Worm (Caenorhabditis elegans): ENCODE measurements around the gene tsr-2.

Gene tsr-2

ce11 chrIV:16657488-16657982 is 1.1 kb downstream of the tsr-2 start:
- TF ChIP-seq peb-1 (tag; optimal IDR thresholded peaks at IDR 0.05) (no peak), snpc-4 (tag; optimal IDR thresholded peaks at IDR 0.05) (no peak), sma-9 (GFP tag; optimal IDR thresholded peaks at IDR 0.05) (no peak), sma-9 (tag; optimal IDR thresholded peaks at IDR 0.05) (no peak), R02D3.7 (tag; optimal IDR thresholded peaks at IDR 0.05) (no peak), C34F6.9 (tag; optimal IDR thresholded peaks at IDR 0.05) (no peak), nhr-129 (tag; optimal IDR thresholded peaks at IDR 0.05) (no peak), mab-5 (tag; optimal IDR thresholded peaks at IDR 0.05) (no peak), nhr-77 (tag; optimal IDR thresholded peaks at IDR 0.05) (no peak), blmp-1 (tag; optimal IDR thresholded peaks at IDR 0.05; ENCODE audit: insufficient read depth) (no peak), unc-39 (tag; optimal IDR thresholded peaks at IDR 0.05) (no peak), nhr-23 (tag; optimal IDR thresholded peaks at IDR 0.05) (no peak), ztf-4 (tag; optimal IDR thresholded peaks at IDR 0.05) (no peak), skn-1 (tag; optimal IDR thresholded peaks at IDR 0.05) (no peak), egl-27 (tag; optimal IDR thresholded peaks at IDR 0.05) (no peak), crh-2 (tag; optimal IDR thresholded peaks at IDR 0.05) (no peak)

- TF ChIP-seq egl-27 (tag; optimal IDR thresholded peaks at IDR 0.05), result no peak
- peak in 1 of 2 experiments; percentile 43 for TF ChIP-seq lsy-2 (tag; optimal IDR thresholded peaks at IDR 0.05)
- peak; percentile 10 for TF ChIP-seq sma-9 (GFP tag; optimal IDR thresholded peaks at IDR 0.05)
- no peak for TF ChIP-seq sma-9 (tag; optimal IDR thresholded peaks at IDR 0.05)
- TF ChIP-seq nhr-21 (tag; optimal IDR thresholded peaks at IDR 0.05), result peak; percentile 17
- TF ChIP-seq blmp-1 (tag; optimal IDR thresholded peaks at IDR 0.05; ENCODE audit: insufficient read depth), result no peak
- no peak for TF ChIP-seq unc-39 (tag; optimal IDR thresholded peaks at IDR 0.05)
- TF ChIP-seq nhr-11 (tag; optimal IDR thresholded peaks at IDR 0.05), result no peak
- TF ChIP-seq C34F6.9 (tag; optimal IDR thresholded peaks at IDR 0.05), result peak; percentile 54
- no peak for TF ChIP-seq unc-55 (GFP tag; optimal IDR thresholded peaks at IDR 0.05)
- no peak for TF ChIP-seq aly-2 (tag; optimal IDR thresholded peaks at IDR 0.05)
- TF ChIP-seq crh-2 (tag; optimal IDR thresholded peaks at IDR 0.05), result peak; percentile 31
- no peak for TF ChIP-seq nhr-77 (tag; optimal IDR thresholded peaks at IDR 0.05)
- no peak for TF ChIP-seq nhr-23 (tag; optimal IDR thresholded peaks at IDR 0.05)
- no peak for TF ChIP-seq ztf-4 (tag; optimal IDR thresholded peaks at IDR 0.05)
- no peak for TF ChIP-seq R02D3.7 (tag; optimal IDR thresholded peaks at IDR 0.05)
- TF ChIP-seq dmd-4 (tag; optimal IDR thresholded peaks at IDR 0.05), result no peak
- TF ChIP-seq lin-11 (tag; optimal IDR thresholded peaks at IDR 0.05), result peak; percentile 53
- TF ChIP-seq F13H6.1 (tag; optimal IDR thresholded peaks at IDR 0.05), result no peak
- no peak for TF ChIP-seq nhr-237 (tag; optimal IDR thresholded peaks at IDR 0.05)
- TF ChIP-seq sem-4 (tag; optimal IDR thresholded peaks at IDR 0.05), result no peak
- TF ChIP-seq zag-1 (tag; optimal IDR thresholded peaks at IDR 0.05), result no peak
- no peak for TF ChIP-seq snpc-4 (tag; optimal IDR thresholded peaks at IDR 0.05)
- no peak for TF ChIP-seq Y55F3AM.14 (GFP tag; optimal IDR thresholded peaks at IDR 0.05)
- TF ChIP-seq ama-1 (optimal IDR thresholded peaks at IDR 0.05), result no peak
Measured at ce11 chrIV:16658731-16659130, 2.3 kb downstream of the tsr-2 start.

DNA sequence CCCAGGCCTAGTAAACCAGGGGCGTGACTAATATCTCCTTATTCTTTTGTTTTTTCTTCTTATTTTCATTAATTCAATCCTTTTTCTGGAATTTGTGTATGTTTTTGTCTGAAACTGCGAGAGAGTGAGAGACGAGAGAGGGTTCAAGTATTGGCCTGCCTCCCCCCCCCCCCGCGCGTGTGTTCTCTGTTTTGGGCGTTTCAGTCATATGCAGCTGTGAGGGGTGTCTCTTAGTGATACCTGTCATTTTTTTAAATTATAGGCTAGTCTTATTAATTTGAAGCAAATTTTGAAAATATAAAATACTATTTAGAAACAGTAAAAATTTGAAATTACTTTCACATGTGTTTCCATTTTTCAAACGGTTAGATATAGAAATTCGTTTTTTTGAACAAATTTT is 3.1 kb downstream of the tsr-2 start:
- no peak for TF ChIP-seq lsy-2 (tag; optimal IDR thresholded peaks at IDR 0.05)
- TF ChIP-seq nhr-129 (tag; optimal IDR thresholded peaks at IDR 0.05), result no peak
- TF ChIP-seq snpc-4 (tag; optimal IDR thresholded peaks at IDR 0.05), result no peak
- no peak for TF ChIP-seq skn-1 (tag; optimal IDR thresholded peaks at IDR 0.05)
- TF ChIP-seq zag-1 (tag; optimal IDR thresholded peaks at IDR 0.05), result no peak
- no peak for TF ChIP-seq sem-4 (tag; optimal IDR thresholded peaks at IDR 0.05)
- TF ChIP-seq aly-2 (tag; optimal IDR thresholded peaks at IDR 0.05), result no peak
- no peak for TF ChIP-seq nhr-25 (tag; optimal IDR thresholded peaks at IDR 0.05)
- no peak for TF ChIP-seq mbf-1 (tag; optimal IDR thresholded peaks at IDR 0.05)
- no peak for TF ChIP-seq ceh-82 (tag; optimal IDR thresholded peaks at IDR 0.05)
- TF ChIP-seq unc-39 (tag; optimal IDR thresholded peaks at IDR 0.05), result no peak

DNA sequence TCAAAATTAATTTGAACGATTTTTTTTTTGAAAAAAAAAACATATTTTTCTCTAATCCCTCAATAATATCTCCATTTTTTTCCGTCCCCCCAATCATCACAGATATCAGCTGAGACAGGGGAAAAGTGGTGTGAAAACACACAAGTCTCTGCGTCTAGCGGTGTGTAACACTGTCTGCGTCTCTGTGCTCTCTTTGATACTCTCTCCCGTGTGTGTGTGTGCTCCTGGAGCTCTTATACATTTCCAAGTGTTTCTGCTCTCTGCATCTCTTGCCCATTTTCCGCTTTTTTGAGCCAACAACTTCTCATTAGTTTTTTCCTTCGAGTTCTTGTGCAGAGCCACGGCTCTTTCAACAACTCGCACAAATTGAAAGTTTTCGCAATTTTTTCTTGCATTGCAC is 7.2 kb downstream of the tsr-2 start:
- TF ChIP-seq nhr-11 (tag; optimal IDR thresholded peaks at IDR 0.05) (no peak), dmd-4 (tag; optimal IDR thresholded peaks at IDR 0.05) (no peak), ceh-16 (tag; optimal IDR thresholded peaks at IDR 0.05) (no peak), ztf-11 (tag; optimal IDR thresholded peaks at IDR 0.05) (no peak), nhr-6 (tag; optimal IDR thresholded peaks at IDR 0.05) (peak; percentile 20), aly-2 (tag; optimal IDR thresholded peaks at IDR 0.05) (no peak), gmeb-1 (tag; optimal IDR thresholded peaks at IDR 0.05) (no peak), nhr-12 (tag; optimal IDR thresholded peaks at IDR 0.05) (no peak), nhr-129 (tag; optimal IDR thresholded peaks at IDR 0.05) (peak; percentile 86), ama-1 (optimal IDR thresholded peaks at IDR 0.05) (no peak), elt-3 (tag; optimal IDR thresholded peaks at IDR 0.05) (no peak), peb-1 (tag; optimal IDR thresholded peaks at IDR 0.05) (no peak), lin-13 (GFP tag; optimal IDR thresholded peaks at IDR 0.05) (peak; percentile 2), ztf-1 (GFP tag; conservative IDR thresholded peaks at IDR 0.05) (no peak), lin-11 (tag; optimal IDR thresholded peaks at IDR 0.05) (peak; percentile 52), C34F6.9 (tag; optimal IDR thresholded peaks at IDR 0.05) (peak; percentile 83), alr-1 (tag; optimal IDR thresholded peaks at IDR 0.05) (no peak), mab-5 (tag; optimal IDR thresholded peaks at IDR 0.05) (no peak), unc-55 (GFP tag; optimal IDR thresholded peaks at IDR 0.05) (peak; percentile 84), egl-27 (tag; optimal IDR thresholded peaks at IDR 0.05) (peak; percentile 9), ztf-4 (tag; optimal IDR thresholded peaks at IDR 0.05) (no peak), nhr-77 (tag; optimal IDR thresholded peaks at IDR 0.05) (no peak), sma-3 (GFP tag; optimal IDR thresholded peaks at IDR 0.05) (no peak), elt-1 (tag; optimal IDR thresholded peaks at IDR 0.05) (no peak), blmp-1 (tag; optimal IDR thresholded peaks at IDR 0.05; ENCODE audit: insufficient read depth) (no peak), sma-9 (GFP tag; optimal IDR thresholded peaks at IDR 0.05) (no peak), sma-9 (tag; optimal IDR thresholded peaks at IDR 0.05) (no peak), ZK546.5 (tag; optimal IDR thresholded peaks at IDR 0.05) (no peak), ceh-82 (tag; optimal IDR thresholded peaks at IDR 0.05) (no peak), F13H6.1 (tag; optimal IDR thresholded peaks at IDR 0.05) (peak; percentile 40), lsy-2 (tag; optimal IDR thresholded peaks at IDR 0.05) (peak; percentile 52 to 74), skn-1 (tag; optimal IDR thresholded peaks at IDR 0.05) (no peak)
